Fruit fly (Drosophila melanogaster): ENCODE data around the gene bib.

DNA sequence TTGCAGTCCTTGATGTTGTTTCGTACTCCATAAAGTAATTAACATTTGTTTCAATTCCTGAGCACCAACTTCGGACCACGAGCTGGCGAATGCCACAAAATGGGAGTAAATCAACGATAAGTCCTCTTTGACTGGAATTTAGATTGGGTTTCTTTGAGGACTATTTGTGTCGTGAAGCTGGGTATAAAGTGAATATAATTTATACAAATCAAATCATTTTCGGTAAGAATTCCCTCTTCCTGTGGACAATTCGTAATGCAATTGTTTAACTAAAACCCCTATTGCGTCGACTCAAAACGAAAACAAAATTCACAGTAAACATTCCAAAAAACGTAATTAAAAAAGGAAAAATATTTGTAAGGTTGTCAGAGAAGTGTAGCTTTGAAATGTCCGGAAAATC is 41.9 kb downstream of the bib start, which contains the start of gene CG13127:
- TF ChIP-seq sv (GFP tag; optimal IDR thresholded peaks at IDR 0.05) (no peak), psq (GFP tag; optimal IDR thresholded peaks at IDR 0.05) (no peak)
